Fruit fly (Drosophila melanogaster): Measurements from ENCODE around the gene cutlet.

Gene cutlet

DNA sequence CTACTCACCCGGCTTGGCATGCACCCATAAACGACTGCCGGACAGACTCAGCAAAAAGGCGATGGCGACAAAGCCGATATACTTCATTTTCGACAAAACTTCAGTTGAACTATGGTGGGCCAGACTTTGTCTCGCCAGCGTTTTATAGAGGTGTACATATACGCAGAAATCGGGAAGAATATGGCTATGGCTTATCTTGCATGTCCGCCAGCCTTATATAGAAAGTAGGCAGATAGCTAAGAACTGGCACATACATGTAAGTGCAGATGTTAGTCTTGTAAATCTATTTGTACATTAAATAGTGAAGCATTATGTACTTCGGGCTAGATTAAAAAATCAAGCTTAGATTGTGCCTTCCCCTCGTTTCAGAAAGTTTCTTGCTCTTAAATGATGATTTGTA is 18.5 kb downstream of the cutlet start, which contains the start of gene CG3513:
Gene CG3513, minus strand, starts transcription at position 101 of the 400 bp plus-strand sequence.
- TF ChIP-seq ranshi (GFP tag; IDR thresholded peaks at IDR 0.05), result no peak
- no peak for TF ChIP-seq Jarid2 (GFP tag; optimal IDR thresholded peaks at IDR 0.05)
- no peak for TF ChIP-seq Med (GFP tag)
- no peak for TF ChIP-seq her (GFP tag; optimal IDR thresholded peaks at IDR 0.05)

- TF ChIP-seq lilli (GFP tag; optimal IDR thresholded peaks at IDR 0.05) (no peak), Meics (GFP tag; optimal IDR thresholded peaks at IDR 0.05) (no peak), Abd-B (GFP tag; optimal IDR thresholded peaks at IDR 0.05) (no peak), pb (GFP tag; optimal IDR thresholded peaks at IDR 0.05) (no peak), CG30403 (GFP tag; optimal IDR thresholded peaks at IDR 0.05) (no peak), lmd (GFP tag; IDR thresholded peaks at IDR 0.05) (no peak)
Measured at dm6 chr2L:3692466-3692865, 19.1 kb downstream of the cutlet start, which contains the start of gene CG16704. Gene CG16704, minus strand, starts transcription at chr2L:3692587.

DNA sequence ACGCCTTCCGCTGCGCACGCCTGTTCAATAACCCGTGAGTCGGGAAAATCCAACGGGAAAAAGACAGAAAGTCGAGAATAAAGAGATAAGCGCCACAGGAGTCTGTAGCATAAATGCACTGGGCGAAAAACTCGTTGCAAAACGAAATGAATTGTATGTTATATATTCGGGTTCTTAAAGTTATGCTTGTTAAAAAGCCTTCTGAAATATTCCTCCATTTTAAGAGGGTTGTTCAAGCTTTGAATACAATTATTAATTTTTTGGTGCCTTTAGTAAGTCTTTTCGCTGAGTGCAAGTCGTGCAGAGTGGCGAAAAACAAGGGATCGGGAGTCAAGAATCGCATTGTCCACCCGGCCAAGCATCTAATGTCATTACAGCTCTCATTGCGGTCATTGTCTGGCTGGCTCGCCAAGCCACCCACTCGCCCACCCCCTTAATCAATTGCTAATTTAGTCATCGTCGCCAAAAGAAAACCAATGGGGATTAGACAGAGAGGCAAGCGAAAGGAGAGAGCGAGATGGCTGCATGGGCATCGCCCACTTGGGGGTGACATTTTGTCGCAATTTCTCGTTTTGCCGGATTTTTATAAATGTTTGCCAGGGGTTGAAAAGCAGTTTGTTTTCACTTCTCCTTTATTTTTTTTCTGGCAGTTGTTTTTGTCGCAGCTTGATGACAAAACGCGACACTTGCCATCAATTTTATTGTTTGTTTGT is 26.3 kb downstream of the cutlet start:
- TF ChIP-seq CG10959 (GFP tag; IDR thresholded peaks at IDR 0.05), result 0 out of 2 replicates have a peak, but pooled peaks have one; percentile 8
- peak; percentile 10 for TF ChIP-seq oc (tag; optimal IDR thresholded peaks at IDR 0.05)
- TF ChIP-seq insv (GFP tag; optimal IDR thresholded peaks at IDR 0.05), result no peak
- TF ChIP-seq dmrt11E (tag; optimal IDR thresholded peaks at IDR 0.05), result peak; percentile 65
- TF ChIP-seq CG2712 (tag; optimal IDR thresholded peaks at IDR 0.05), result no peak
- peak; percentile 84 for TF ChIP-seq sens (GFP tag)
- TF ChIP-seq CG1529 (GFP tag; optimal IDR thresholded peaks at IDR 0.05), result no peak
- TF ChIP-seq CG12236 (GFP tag; optimal IDR thresholded peaks at IDR 0.05), result no peak
- TF ChIP-seq pros (GFP tag; optimal IDR thresholded peaks at IDR 0.05), result peak; percentile 3
- TF ChIP-seq CG1832 (GFP tag; optimal IDR thresholded peaks at IDR 0.05), result peak; percentile 59
- TF ChIP-seq fd3F (GFP tag; optimal IDR thresholded peaks at IDR 0.05), result no peak
- TF ChIP-seq Camta (GFP tag; optimal IDR thresholded peaks at IDR 0.05), result no peak
- TF ChIP-seq CG32767 (GFP tag; IDR thresholded peaks at IDR 0.05), result no peak
- TF ChIP-seq tap (tag; optimal IDR thresholded peaks at IDR 0.05), result peak; percentile 15
- TF ChIP-seq CoRest (tag; optimal IDR thresholded peaks at IDR 0.05), result no peak
- peak; percentile 84 for TF ChIP-seq seq (GFP tag; IDR thresholded peaks at IDR 0.05)
- peak; percentile 39 for TF ChIP-seq CG9727 (GFP tag; optimal IDR thresholded peaks at IDR 0.05)
- TF ChIP-seq Gsc (GFP tag; IDR thresholded peaks at IDR 0.05), result no peak
- 0 out of 3 replicates have a peak, but pooled peaks have one; percentile 26 for TF ChIP-seq CG34422 (GFP tag; IDR thresholded peaks at IDR 0.05)
- TF ChIP-seq CG4424 (GFP tag; optimal IDR thresholded peaks at IDR 0.05), result peak; percentile 2
- TF ChIP-seq Xrp1 (GFP tag; IDR thresholded peaks at IDR 0.05), result peak; percentile 55; the same call in 1 of the 2 replicates
- peak; percentile 37; the same call in 1 of the 3 replicates for TF ChIP-seq row (GFP tag; IDR thresholded peaks at IDR 0.05)
- TF ChIP-seq az2 (GFP tag; optimal IDR thresholded peaks at IDR 0.05), result peak; percentile 20
- 0 out of 3 replicates have a peak, but pooled peaks have one; percentile 49 for TF ChIP-seq zfh1 (GFP tag; IDR thresholded peaks at IDR 0.05)
- TF ChIP-seq prd (optimal IDR thresholded peaks at IDR 0.05), result no peak
- peak; percentile 62; the same call in 2 of the 3 replicates for TF ChIP-seq prd (GFP tag; IDR thresholded peaks at IDR 0.05)
- TF ChIP-seq CG30431 (GFP tag; optimal IDR thresholded peaks at IDR 0.05), result peak; percentile 4
- peak; percentile 3 for TF ChIP-seq CG2202 (tag; optimal IDR thresholded peaks at IDR 0.05)
- no peak for TF ChIP-seq grau (tag; optimal IDR thresholded peaks at IDR 0.05)
- peak; percentile 27 for TF ChIP-seq CG4820 (GFP tag; optimal IDR thresholded peaks at IDR 0.05)
- peak; percentile 25 for TF ChIP-seq CG7839 (tag; optimal IDR thresholded peaks at IDR 0.05)
- peak; percentile 6; the same call in 1 of the 2 replicates for TF ChIP-seq CG1024 (GFP tag; IDR thresholded peaks at IDR 0.05)
- TF ChIP-seq Asciz (GFP tag; optimal IDR thresholded peaks at IDR 0.05), result no peak
- TF ChIP-seq bab2 (GFP tag; optimal IDR thresholded peaks at IDR 0.05), result no peak
- no peak for TF ChIP-seq lilli (GFP tag; optimal IDR thresholded peaks at IDR 0.05)
- TF ChIP-seq CG2678 (tag; optimal IDR thresholded peaks at IDR 0.05), result no peak
- 0 out of 3 replicates have a peak, but pooled peaks have one; percentile 36 for TF ChIP-seq ci (GFP tag; IDR thresholded peaks at IDR 0.05)
- peak in 1 of 2 experiments; percentile 49 for TF ChIP-seq bsh (GFP tag; optimal IDR thresholded peaks at IDR 0.05)

All from whole organism, embryonic.